Worm (Caenorhabditis elegans): Measurements from ENCODE around the gene F08G2.7.

ce11 chrII:13886431-13886830 lies 45.5 kb upstream of the F08G2.7 start:
- TF ChIP-seq tbx-11 (GFP tag; IDR thresholded peaks at IDR 0.05) (no peak), flt-1 (GFP tag; IDR thresholded peaks at IDR 0.05) (no peak), F13C5.2 (tag; optimal IDR thresholded peaks at IDR 0.05) (no peak), hnd-1 (tag; optimal IDR thresholded peaks at IDR 0.05) (no peak), ama-1 (optimal IDR thresholded peaks at IDR 0.05) (no peak)
